Fruit fly (Drosophila melanogaster) whole organism, pupa: ENCODE results near the gene mRpL46.

Source experiments
- CG12605 ChIP-seq: fragments of 200-800 bp; sonication (Bioruptor generic); IDR thresholded peaks from 2 replicates; pipeline ENCODE4 v1.3.6; 2022; ENCODE audit warnings: missing biosample characterization, missing genetic modification characterization
- CG13204 ChIP-seq: fragments of 200-800 bp; sonication (Bioruptor generic); optimal IDR thresholded peaks from 2 replicates; lab custom pipeline; 2018; ENCODE audit warnings: missing biosample characterization, mild to moderate bottlenecking, missing genetic modification characterization, moderate library complexity
- CG14655 ChIP-seq: fragments of 200-800 bp; sonication (Bioruptor generic); optimal IDR thresholded peaks from 3 replicates; lab custom pipeline; 2017; ENCODE audit warnings: mild to moderate bottlenecking, missing biosample characterization, missing genetic modification reagents, missing genetic modification characterization
- CG15710 ChIP-seq: fragments of 200-800 bp; sonication (Bioruptor generic); optimal IDR thresholded peaks from 2 replicates; lab custom pipeline; 2018; ENCODE audit warnings: missing biosample characterization, mild to moderate bottlenecking, missing genetic modification characterization, moderate library complexity
- CG17806 ChIP-seq: fragments of 200-800 bp; sonication (Bioruptor generic); optimal IDR thresholded peaks from 2 replicates; lab custom pipeline; 2018; ENCODE audit warnings: missing biosample characterization, mild to moderate bottlenecking, missing genetic modification characterization, moderate library complexity
- CG32121 ChIP-seq: fragments of 200-800 bp; sonication (Bioruptor generic); IDR thresholded peaks from 2 replicates; pipeline ENCODE4 v1.3.6; 2022; ENCODE audit warnings: missing biosample characterization, missing genetic modification characterization
- CG34367 ChIP-seq: fragments of 200-800 bp; sonication (Bioruptor generic); optimal IDR thresholded peaks from 2 replicates; lab custom pipeline; 2018; ENCODE audit warnings: missing biosample characterization, mild to moderate bottlenecking, missing genetic modification characterization
- CG4496 ChIP-seq: fragments of 200-800 bp; sonication (Bioruptor generic); IDR thresholded peaks from 3 replicates; pipeline ENCODE4 v1.3.6; 2022; ENCODE audit warnings: missing biosample characterization, missing genetic modification characterization
- CG8159 ChIP-seq: fragments of 200-800 bp; sonication (Bioruptor generic); optimal IDR thresholded peaks from 3 replicates; lab custom pipeline; 2018; ENCODE audit warnings: missing biosample characterization, mild to moderate bottlenecking, missing genetic modification characterization, moderate library complexity
- CG9948 ChIP-seq: fragments of 200-800 bp; sonication (Bioruptor generic); optimal IDR thresholded peaks from 2 replicates; lab custom pipeline; 2018; ENCODE audit warnings: missing biosample characterization, mild to moderate bottlenecking, missing genetic modification characterization, moderate library complexity
- D1 ChIP-seq: fragments of 200-800 bp; sonication (Bioruptor generic); optimal IDR thresholded peaks from 2 replicates; lab custom pipeline; 2018; ENCODE audit warnings: missing biosample characterization, mild to moderate bottlenecking, missing genetic modification characterization, moderate library complexity
- EcR ChIP-seq: fragments of 200-800 bp; sonication (Bioruptor generic); optimal IDR thresholded peaks from 3 replicates; lab custom pipeline; 2019; ENCODE audit warnings: missing biosample characterization, missing genetic modification characterization, mild to moderate bottlenecking, moderate library complexity, missing genetic modification reagents
- Ets98B ChIP-seq: fragments of 200-800 bp; sonication (Bioruptor generic); IDR thresholded peaks from 2 replicates; pipeline ENCODE4 v1.3.6; 2022; ENCODE audit warnings: missing biosample characterization, missing genetic modification characterization
- Pif1B ChIP-seq: fragments of 200-800 bp; sonication (Bioruptor generic); optimal IDR thresholded peaks from 3 replicates; lab custom pipeline; 2016; ENCODE audit warnings: missing biosample characterization, missing genetic modification characterization
- Snoo ChIP-seq: fragments of 200-800 bp; sonication (Bioruptor generic); optimal IDR thresholded peaks from 3 replicates; lab custom pipeline; 2017; ENCODE audit warnings: missing biosample characterization, mild to moderate bottlenecking, missing genetic modification characterization, inconsistent platforms
- fd96Ca ChIP-seq: fragments of 200-800 bp; sonication (Bioruptor generic); IDR thresholded peaks from 3 replicates; pipeline ENCODE4 v1.3.6; 2022; ENCODE audit warnings: missing biosample characterization, missing genetic modification characterization
- gl ChIP-seq: fragments of 200-800 bp; sonication (Bioruptor generic); optimal IDR thresholded peaks from 2 replicates; lab custom pipeline; 2018; ENCODE audit warnings: missing biosample characterization, mild to moderate bottlenecking, missing genetic modification characterization
- rn ChIP-seq: fragments of 200-800 bp; sonication (Bioruptor generic); IDR thresholded peaks from 2 replicates; pipeline ENCODE4 v1.3.6; 2022; ENCODE audit warnings: missing biosample characterization, missing genetic modification characterization

The mRpL46 gene

DNA sequence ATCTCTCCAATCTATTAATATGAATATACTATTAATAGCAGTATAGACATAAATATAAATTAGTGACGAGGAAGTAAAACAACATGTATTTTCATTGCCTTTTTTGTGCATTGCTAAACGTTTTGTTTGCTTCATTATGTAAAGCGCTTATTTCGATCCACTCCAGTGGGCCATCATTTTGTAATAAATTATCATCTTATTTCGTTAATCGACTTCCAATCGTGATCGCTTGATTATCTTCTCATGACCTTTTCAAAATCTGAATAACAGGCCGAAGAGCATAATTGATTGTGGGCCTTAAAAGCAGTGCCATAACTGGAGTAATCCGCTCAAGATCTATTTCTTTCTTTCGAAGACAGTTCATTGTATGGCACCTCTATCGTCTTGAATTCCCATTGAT is 40.2 kb downstream of the mRpL46 start:
- TF ChIP-seq Snoo (tag; lab: Kevin White, UChicago) (no peak), fd96Ca (no peak), CG4496 (GFP tag; lab: Robert Waterston, UW) (no peak), CG17806 (no peak), CG9948 (tag; lab: Kevin White, UChicago) (no peak), gl (tag; lab: Kevin White, UChicago) (no peak), CG8159 (no peak), CG14655 (no peak), CG13204 (GFP tag; lab: Kevin White, UChicago) (no peak)

DNA sequence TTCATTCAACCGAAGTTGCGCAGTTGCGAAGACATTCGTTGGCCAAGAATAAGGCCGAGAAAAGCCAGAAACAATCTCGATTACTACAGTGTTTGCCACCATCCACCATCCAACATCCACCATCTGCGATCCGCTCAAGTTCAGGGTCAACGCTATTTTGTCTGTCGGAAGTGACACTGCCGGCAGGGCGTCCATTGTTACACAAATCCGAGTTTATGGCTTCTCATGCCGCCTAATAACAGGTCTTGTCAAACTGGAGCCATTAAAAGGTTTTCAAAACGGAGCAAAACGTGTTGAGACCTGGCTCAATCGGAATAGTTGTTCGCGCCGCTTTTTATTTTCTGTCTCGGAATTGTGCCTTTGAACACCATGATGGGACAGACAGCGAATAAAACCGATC is 41.6 kb downstream of the mRpL46 start:
- peak; percentile 93 for TF ChIP-seq EcR (GFP tag; lab: Kevin White, UChicago)
- TF ChIP-seq gl (tag; lab: Kevin White, UChicago) = no peak

DNA sequence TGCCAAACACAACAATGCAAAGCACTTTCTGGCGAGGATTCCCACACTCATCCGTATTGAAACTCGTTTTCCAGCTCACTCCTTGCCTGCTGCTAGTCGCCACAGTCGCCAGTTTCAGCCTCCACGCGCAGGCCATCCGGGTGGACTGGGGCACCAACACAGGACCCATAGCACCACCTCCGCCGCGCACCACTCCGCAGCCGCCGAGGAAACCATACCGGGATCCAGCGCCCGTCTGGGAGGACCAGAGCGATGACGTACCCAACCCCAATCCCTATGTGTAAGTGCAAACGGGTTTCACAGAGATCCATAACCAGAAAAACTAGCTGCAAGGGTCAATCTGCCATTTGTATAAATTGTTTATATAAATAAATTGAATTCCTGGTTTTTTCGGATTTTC is 43.9 kb downstream of the mRpL46 start:
- no peak for TF ChIP-seq Snoo (tag; lab: Kevin White, UChicago)
- TF ChIP-seq CG13204 (GFP tag; lab: Kevin White, UChicago) = peak; percentile 36
- TF ChIP-seq EcR (GFP tag; lab: Kevin White, UChicago) = peak; percentile 84
- no peak for TF ChIP-seq CG17806
- TF ChIP-seq, all 21 proteins: peak for 2

DNA sequence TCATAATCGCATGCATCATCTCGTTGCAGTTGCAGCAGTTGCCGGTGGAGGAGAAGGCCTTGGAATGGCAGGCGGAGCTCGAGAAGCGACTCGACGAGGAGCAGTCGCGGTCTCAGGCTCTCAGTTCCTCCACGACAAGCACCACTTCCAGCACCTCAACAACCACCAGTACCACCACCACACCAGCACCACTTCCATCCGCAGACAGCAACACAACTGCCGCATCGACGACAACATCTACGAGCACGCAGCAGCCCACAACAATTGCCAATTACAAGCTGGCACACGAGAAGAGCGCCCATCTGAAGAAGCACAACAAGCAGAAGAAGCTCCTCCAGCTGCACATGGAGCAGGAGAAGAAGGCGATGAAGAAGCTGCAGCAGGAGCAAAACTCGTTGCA is 45.1 kb downstream of the mRpL46 start:
- no peak for TF ChIP-seq Ets98B (GFP tag; lab: Robert Waterston, UW)
- no peak for TF ChIP-seq gl (tag; lab: Kevin White, UChicago)
- TF ChIP-seq CG34367 (tag; lab: Kevin White, UChicago) = no peak
- TF ChIP-seq CG32121 = no peak
- no peak for TF ChIP-seq CG12605 (GFP tag; lab: Robert Waterston, UW)
- TF ChIP-seq CG15710 (tag; lab: Kevin White, UChicago) = no peak
- no peak for TF ChIP-seq CG8159
- no peak for TF ChIP-seq Pif1B (GFP tag; lab: Kevin White, UChicago)
- TF ChIP-seq EcR (GFP tag; lab: Kevin White, UChicago) = peak; percentile 22
- TF ChIP-seq CG4496 (GFP tag; lab: Robert Waterston, UW) = 0 out of 3 replicates have a peak, but pooled peaks have one; percentile 19
- TF ChIP-seq rn (GFP tag; lab: Robert Waterston, UW) = no peak
- TF ChIP-seq CG13204 (GFP tag; lab: Kevin White, UChicago) = peak; percentile 45
- TF ChIP-seq D1 = no peak
